Fruit fly (Drosophila melanogaster) whole organism, prepupa: ENCODE measurements around the gene Gr97a.

Experiments used
- CG10631 ChIP-seq: fragments of 200-800 bp; sonication (Bioruptor generic); optimal IDR thresholded peaks from 2 replicates; lab custom pipeline; 2016; ENCODE audit warnings: missing biosample characterization, missing genetic modification characterization
- CG16779 ChIP-seq: fragments of 200-800 bp; sonication (Bioruptor generic); optimal IDR thresholded peaks from 3 replicates; lab custom pipeline; 2017; ENCODE audit warnings: missing biosample characterization, mild to moderate bottlenecking, missing genetic modification characterization
- CG8632 ChIP-seq: fragments of 200-800 bp; sonication (Bioruptor generic); optimal IDR thresholded peaks from 3 replicates; lab custom pipeline; 2016; ENCODE audit warnings: missing biosample characterization, missing genetic modification characterization
- Ets96B ChIP-seq: fragments of 200-800 bp; optimal IDR thresholded peaks from 2 replicates; lab custom pipeline; 2019; ENCODE audit warnings: missing biosample characterization, mild to moderate bottlenecking, missing genetic modification characterization, moderate library complexity
- OdsH ChIP-seq: fragments of 200-800 bp; sonication (Bioruptor generic); optimal IDR thresholded peaks from 3 replicates; lab custom pipeline; 2016; ENCODE audit warnings: missing biosample characterization, missing genetic modification characterization
- Smox ChIP-seq: fragments of 200-800 bp; sonication (Bioruptor generic); optimal IDR thresholded peaks from 3 replicates; lab custom pipeline; 2016; ENCODE audit warnings: missing biosample characterization, missing genetic modification characterization
- dac ChIP-seq: fragments of 200-800 bp; sonication (Bioruptor generic); optimal IDR thresholded peaks from 2 replicates; lab custom pipeline; 2017; ENCODE audit warnings: missing biosample characterization, mild to moderate bottlenecking, missing genetic modification characterization
- fkh ChIP-seq: fragments of 200-800 bp; sonication (Bioruptor generic); optimal IDR thresholded peaks from 3 replicates; lab custom pipeline; 2017; ENCODE audit warnings: missing biosample characterization, mild to moderate bottlenecking, missing genetic modification characterization, moderate library complexity
- lz ChIP-seq: fragments of 200-800 bp; sonication (Bioruptor generic); optimal IDR thresholded peaks from 3 replicates; lab custom pipeline; 2016; ENCODE audit warnings: missing biosample characterization, missing genetic modification characterization
- pdm3 ChIP-seq: fragments of 200-800 bp; sonication (Bioruptor generic); optimal IDR thresholded peaks from 3 replicates; lab custom pipeline; 2016; ENCODE audit warnings: missing biosample characterization, missing genetic modification characterization
- spab ChIP-seq: fragments of 200-800 bp; sonication (Bioruptor generic); optimal IDR thresholded peaks from 2 replicates; lab custom pipeline; 2017; ENCODE audit warnings: missing biosample characterization, mild to moderate bottlenecking, missing genetic modification characterization, missing genetic modification reagents
- topi ChIP-seq: fragments of 200-800 bp; sonication (Bioruptor generic); optimal IDR thresholded peaks from 3 replicates; lab custom pipeline; 2016; ENCODE audit warnings: missing biosample characterization, missing genetic modification characterization

dm6 chr3R:26988412-26988981, 22.2 kb upstream of the Gr97a start, which contains the start of gene CG31075:
- TF ChIP-seq Ets96B (tag; lab: Kevin White, UChicago) (peak; percentile 93), OdsH (GFP tag; lab: Kevin White, UChicago) (peak; percentile 86), topi (GFP tag; lab: Kevin White, UChicago) (peak; percentile 91), spab (GFP tag; lab: Kevin White, UChicago) (peak; percentile 84), CG8632 (GFP tag; lab: Kevin White, UChicago) (peak; percentile 74), fkh (GFP tag; lab: Kevin White, UChicago) (no peak), pdm3 (GFP tag; lab: Kevin White, UChicago) (peak; percentile 84), CG10631 (GFP tag; lab: Kevin White, UChicago) (peak; percentile 91), Smox (GFP tag; lab: Kevin White, UChicago) (peak; percentile 87), lz (GFP tag; lab: Kevin White, UChicago) (peak; percentile 92), dac (GFP tag; lab: Kevin White, UChicago) (peak; percentile 67), CG16779 (tag; lab: Kevin White, UChicago) (peak; percentile 81)
